Fruit fly (Drosophila melanogaster): ENCODE data around the gene CG12011.

dm6 chr3L:1741107-1741506 lies 46.7 kb downstream of the CG12011 start:
- TF ChIP-seq CG32264 (GFP tag; optimal IDR thresholded peaks at IDR 0.05) = peak; percentile 25
- no peak for TF ChIP-seq Dif (GFP tag; optimal IDR thresholded peaks at IDR 0.05; ENCODE audit: partially characterized antibody)
- TF ChIP-seq psq (GFP tag; optimal IDR thresholded peaks at IDR 0.05) = no peak
- no peak for TF ChIP-seq Dfd (GFP tag; optimal IDR thresholded peaks at IDR 0.05)
- peak; percentile 20 for TF ChIP-seq h (GFP tag; optimal IDR thresholded peaks at IDR 0.05)
- TF ChIP-seq sv (GFP tag; optimal IDR thresholded peaks at IDR 0.05) = no peak
- peak; percentile 17 for TF ChIP-seq fru (GFP tag; optimal IDR thresholded peaks at IDR 0.05)
- no peak for TF ChIP-seq brk (GFP tag; optimal IDR thresholded peaks at IDR 0.05)
- TF ChIP-seq dsf (GFP tag; optimal IDR thresholded peaks at IDR 0.05; ENCODE audit: borderline replicate concordance) = no peak
- no peak for TF ChIP-seq CG9705 (GFP tag; optimal IDR thresholded peaks at IDR 0.05)
- no peak for TF ChIP-seq dl (GFP tag; optimal IDR thresholded peaks at IDR 0.05; ENCODE audit: insufficient read depth in 1 of 2, partially characterized antibody in 2 of 2)
- no peak for TF ChIP-seq CrebA (GFP tag; optimal IDR thresholded peaks at IDR 0.05; ENCODE audit: borderline replicate concordance)
- no peak for TF ChIP-seq Vsx2 (GFP tag; optimal IDR thresholded peaks at IDR 0.05; ENCODE audit: partially characterized antibody)
- TF ChIP-seq rgr (GFP tag; optimal IDR thresholded peaks at IDR 0.05) = peak; percentile 39

Data from whole organism, wandering third instar larva.